Worm (Caenorhabditis elegans): Measurements from ENCODE around the gene mboa-4.

ce11 chrIV:11124674-11125073 is 35.1 kb downstream of the mboa-4 start, which contains the start of gene spo-11:
- TF ChIP-seq ceh-18 (tag; optimal IDR thresholded peaks at IDR 0.05) (no peak), ceh-45 (GFP tag; IDR thresholded peaks at IDR 0.05) (no peak)
